Worm (Caenorhabditis elegans) whole organism, late embryonic: ENCODE results near the gene sru-17.

ENCODE experiments used
- ama-1 ChIP-seq: fragments of 150-350 bp; optimal IDR thresholded peaks from 2 replicates; lab custom pipeline; 2014
- ceh-24 ChIP-seq: sonication (generic microtip); optimal IDR thresholded peaks from 2 replicates; lab custom pipeline; 2016; ENCODE audit warnings: mild to moderate bottlenecking, missing genetic modification characterization, missing compliant biosample characterization
- ceh-31 ChIP-seq: sonication (generic microtip); optimal IDR thresholded peaks from 2 replicates; lab custom pipeline; 2016; ENCODE audit warnings: missing genetic modification characterization, missing compliant biosample characterization
- ceh-34 ChIP-seq: sonication (generic microtip); optimal IDR thresholded peaks from 2 replicates; lab custom pipeline; 2016; ENCODE audit warnings: mild to moderate bottlenecking, missing genetic modification characterization, missing compliant biosample characterization
- fkh-6 ChIP-seq: sonication (generic microtip); optimal IDR thresholded peaks from 2 replicates; lab custom pipeline; 2016; ENCODE audit warnings: missing genetic modification characterization, missing compliant biosample characterization
- hlh-13 ChIP-seq: fragments of 200-800 bp; sonication (Bioruptor generic); optimal IDR thresholded peaks from 2 replicates; lab custom pipeline; 2018; ENCODE audit warnings: mild to moderate bottlenecking, missing genetic modification characterization, missing compliant biosample characterization
- odd-2 ChIP-seq: sonication (generic microtip); optimal IDR thresholded peaks from 2 replicates; lab custom pipeline; 2017; ENCODE audit warnings: antibody characterized with exemption, mild to moderate bottlenecking, missing genetic modification characterization, missing compliant biosample characterization
- pqm-1 ChIP-seq: sonication (generic microtip); optimal IDR thresholded peaks from 2 replicates; lab custom pipeline; 2016; ENCODE audit warnings: missing genetic modification characterization, missing compliant biosample characterization

DNA sequence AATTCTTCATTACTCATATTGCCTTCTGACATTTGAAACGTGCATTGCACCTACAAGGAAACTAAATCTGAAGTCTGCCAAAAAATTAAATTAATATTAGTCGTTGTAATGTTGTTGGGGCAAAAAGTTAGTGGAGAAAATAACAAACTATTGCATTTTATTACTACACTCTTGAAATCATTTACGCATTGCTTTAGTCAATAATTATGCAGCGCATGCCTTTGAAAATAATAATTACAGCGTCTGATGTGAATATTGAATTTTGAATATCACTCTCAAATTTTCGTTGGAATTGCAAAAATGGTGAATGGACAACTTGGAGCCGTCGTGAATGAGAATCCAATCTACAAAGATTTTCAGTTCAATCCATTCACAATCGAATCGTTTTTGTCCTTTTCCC, 7.3 kb upstream of the sru-17 start, which contains the start of gene sru-19:
- TF ChIP-seq pqm-1 (tag; lab: Kevin White, UChicago) (no peak), odd-2 (tag; lab: Kevin White, UChicago) (no peak), ama-1 (lab: Kevin White, UChicago) (no peak), ceh-31 (tag; lab: Kevin White, UChicago) (no peak), ceh-34 (no peak), hlh-13 (GFP tag; lab: Kevin White, UChicago) (no peak), fkh-6 (tag; lab: Kevin White, UChicago) (no peak), ceh-24 (tag; lab: Kevin White, UChicago) (no peak)
